Fruit fly (Drosophila melanogaster) whole organism, embryonic: Measurements from ENCODE around the gene CG10311.

Experiments
- Asciz ChIP-seq: fragments of 200-800 bp; sonication (Bioruptor generic); optimal IDR thresholded peaks from 2 replicates; lab custom pipeline; 2017; ENCODE audit warnings: missing biosample characterization, mild to moderate bottlenecking, missing genetic modification characterization, missing genetic modification reagents
- Awh ChIP-seq: fragments of 200-800 bp; sonication (Bioruptor generic); IDR thresholded peaks from 2 replicates; pipeline ENCODE4, ENCODE4 v1.3.6; 2022; ENCODE audit warnings: missing biosample characterization, missing genetic modification characterization
- B-H1 ChIP-seq: fragments of 200-800 bp; sonication (Bioruptor generic); IDR thresholded peaks from 3 replicates; pipeline ENCODE4 v1.3.6; 2022; ENCODE audit warnings: missing biosample characterization, missing genetic modification characterization
- Blimp-1 ChIP-seq: fragments of 200-800 bp; sonication (Bioruptor generic); optimal IDR thresholded peaks from 3 replicates; lab custom pipeline; 2018; ENCODE audit warnings: missing biosample characterization, missing genetic modification characterization, mild to moderate bottlenecking, moderate library complexity, missing genetic modification reagents
- CG1024 ChIP-seq: fragments of 200-800 bp; sonication (Bioruptor generic); IDR thresholded peaks from 2 replicates; pipeline ENCODE4 v1.3.6; 2022; ENCODE audit warnings: missing biosample characterization, missing genetic modification characterization
- CG10431 ChIP-seq: fragments of 200-800 bp; sonication (Bioruptor generic); optimal IDR thresholded peaks from 3 replicates; lab custom pipeline; 2018; ENCODE audit warnings: missing biosample characterization, mild to moderate bottlenecking, missing genetic modification characterization
- CG10654 ChIP-seq: fragments of 200-800 bp; sonication (Bioruptor generic); optimal IDR thresholded peaks from 2 replicates; lab custom pipeline; 2016; ENCODE audit warnings: missing biosample characterization, missing genetic modification characterization
- CG14014 ChIP-seq: fragments of 200-800 bp; sonication (Bioruptor generic); IDR thresholded peaks from 2 replicates; pipeline ENCODE4 v1.3.6; 2022; ENCODE audit warnings: missing biosample characterization, missing genetic modification characterization
- CG14710 ChIP-seq: fragments of 200-800 bp; sonication (Bioruptor generic); optimal IDR thresholded peaks from 3 replicates; lab custom pipeline; 2019; ENCODE audit warnings: missing biosample characterization, mild to moderate bottlenecking, missing genetic modification characterization, moderate library complexity
- CG14860 ChIP-seq: fragments of 200-800 bp; sonication (Bioruptor generic); IDR thresholded peaks from 3 replicates; pipeline ENCODE4 v1.3.6; 2022; ENCODE audit warnings: missing biosample characterization, missing genetic modification characterization; ENCODE audit not compliant: partially characterized antibody
- CG1529 ChIP-seq: fragments of 200-800 bp; sonication (Bioruptor generic); optimal IDR thresholded peaks from 3 replicates; lab custom pipeline; 2018; ENCODE audit warnings: missing biosample characterization, missing genetic modification characterization
- CG17186 ChIP-seq: fragments of 200-800 bp; sonication (Bioruptor generic); optimal IDR thresholded peaks from 3 replicates; lab custom pipeline; 2017; ENCODE audit warnings: missing biosample characterization, missing genetic modification reagents, missing genetic modification characterization
- CG17829 ChIP-seq: fragments of 200-800 bp; optimal IDR thresholded peaks from 2 replicates; lab custom pipeline; 2019; ENCODE audit warnings: missing biosample characterization, mild to moderate bottlenecking, missing genetic modification characterization, moderate library complexity
- CG3407 ChIP-seq: fragments of 200-800 bp; sonication (Bioruptor generic); optimal IDR thresholded peaks from 2 replicates; lab custom pipeline; 2018; ENCODE audit warnings: missing biosample characterization, mild to moderate bottlenecking, missing genetic modification characterization
- CG34422 ChIP-seq: fragments of 200-800 bp; sonication (Bioruptor generic); IDR thresholded peaks from 3 replicates; pipeline ENCODE4 v1.3.6; 2022; ENCODE audit warnings: missing biosample characterization, missing genetic modification characterization
- CG4360 ChIP-seq: fragments of 200-800 bp; sonication (Bioruptor generic); IDR thresholded peaks from 2 replicates; pipeline ENCODE4 v1.3.6; 2022; ENCODE audit warnings: missing biosample characterization, missing genetic modification characterization
- CG7987 ChIP-seq: fragments of 200-800 bp; sonication (Bioruptor generic); optimal IDR thresholded peaks from 2 replicates; lab custom pipeline; 2018; ENCODE audit warnings: missing biosample characterization, mild to moderate bottlenecking, missing genetic modification characterization, moderate library complexity
- CG8089 ChIP-seq: fragments of 200-800 bp; sonication (Bioruptor generic); optimal IDR thresholded peaks from 3 replicates; lab custom pipeline; 2016; ENCODE audit warnings: missing biosample characterization, missing genetic modification characterization
- CG9215 ChIP-seq: fragments of 200-800 bp; sonication (Bioruptor generic); IDR thresholded peaks from 2 replicates; pipeline ENCODE4 v1.3.6; 2022; ENCODE audit warnings: missing biosample characterization, missing genetic modification characterization
- CG9609 ChIP-seq: fragments of 200-800 bp; sonication (Bioruptor generic); optimal IDR thresholded peaks from 3 replicates; lab custom pipeline; 2016; ENCODE audit warnings: missing biosample characterization, missing genetic modification characterization
- CG9797 ChIP-seq: fragments of 200-800 bp; sonication (Bioruptor generic); optimal IDR thresholded peaks from 3 replicates; lab custom pipeline; 2018; ENCODE audit warnings: missing biosample characterization, mild to moderate bottlenecking, missing genetic modification characterization
- CG9932 ChIP-seq: fragments of 200-800 bp; sonication (Bioruptor generic); IDR thresholded peaks from 2 replicates; pipeline ENCODE4 v1.3.6; 2022; ENCODE audit warnings: missing biosample characterization, missing genetic modification characterization
- D19B ChIP-seq: fragments of 200-800 bp; sonication (Bioruptor generic); optimal IDR thresholded peaks from 2 replicates; lab custom pipeline; 2017; ENCODE audit warnings: missing biosample characterization, mild to moderate bottlenecking, missing genetic modification characterization
- Dref ChIP-seq: fragments of 200-800 bp; sonication (Bioruptor generic); IDR thresholded peaks from 2 replicates; pipeline ENCODE4 v1.3.6; 2022; ENCODE audit warnings: missing biosample characterization, missing genetic modification characterization
- H15 ChIP-seq: fragments of 200-800 bp; sonication (Bioruptor generic); IDR thresholded peaks from 3 replicates; pipeline ENCODE4 v1.3.6; 2022; ENCODE audit warnings: missing biosample characterization, missing genetic modification characterization
- Hr78 ChIP-seq, 2 experiments: fragments of 200-800 bp in 1 of 2; fragments of >200 bp in 1 of 2; sonication (Bioruptor generic) in 1 of 2; optimal IDR thresholded peaks; 2 replicates each; lab custom pipeline; 2017 to 2019; ENCODE audit warnings: missing biosample characterization in 2 of 2, missing genetic modification characterization in 2 of 2, mild to moderate bottlenecking in 1 of 2, moderate library complexity in 1 of 2
- Jarid2 ChIP-seq: fragments of 200-800 bp; sonication (Bioruptor generic); optimal IDR thresholded peaks from 3 replicates; lab custom pipeline; 2017; ENCODE audit warnings: mild to moderate bottlenecking, missing biosample characterization, missing genetic modification reagents, missing genetic modification characterization
- Meics ChIP-seq: fragments of 200-800 bp; sonication (Bioruptor generic); optimal IDR thresholded peaks from 2 replicates; lab custom pipeline; 2017; ENCODE audit warnings: missing biosample characterization, mild to moderate bottlenecking, missing genetic modification characterization
- Nf-YC ChIP-seq: fragments of 200-800 bp; optimal IDR thresholded peaks from 3 replicates; lab custom pipeline; 2019; ENCODE audit warnings: missing biosample characterization, mild to moderate bottlenecking, missing genetic modification characterization, moderate library complexity
- Six4 ChIP-seq: fragments of 200-800 bp; sonication (Bioruptor generic); optimal IDR thresholded peaks from 2 replicates; lab custom pipeline; 2016; ENCODE audit warnings: missing biosample characterization, missing genetic modification characterization
- Spps ChIP-seq: fragments of 200-800 bp; sonication (Bioruptor generic); optimal IDR thresholded peaks from 2 replicates; lab custom pipeline; 2018; ENCODE audit warnings: missing biosample characterization, mild to moderate bottlenecking, missing genetic modification characterization
- ase ChIP-seq: fragments of 200-800 bp; sonication (Bioruptor generic); IDR thresholded peaks from 3 replicates; pipeline ENCODE4 v1.3.6; 2022; ENCODE audit warnings: missing biosample characterization, missing genetic modification characterization
- ato ChIP-seq: fragments of 200-800 bp; sonication (Bioruptor generic); IDR thresholded peaks from 2 replicates; pipeline ENCODE4 v1.3.6; 2022; ENCODE audit warnings: missing biosample characterization, missing genetic modification characterization; ENCODE audit not compliant: partially characterized antibody
- cg ChIP-seq: fragments of 200-800 bp; sonication (Bioruptor generic); optimal IDR thresholded peaks from 3 replicates; lab custom pipeline; 2019; ENCODE audit warnings: missing biosample characterization, mild to moderate bottlenecking, missing genetic modification characterization, moderate library complexity
- corto ChIP-seq: fragments of 200-800 bp; sonication (Bioruptor generic); optimal IDR thresholded peaks from 2 replicates; lab custom pipeline; 2016; ENCODE audit warnings: missing biosample characterization, mild to moderate bottlenecking, missing genetic modification characterization, moderate library complexity
- dm ChIP-seq: fragments of 200-800 bp; sonication (Bioruptor generic); optimal IDR thresholded peaks from 3 replicates; lab custom pipeline; 2016; ENCODE audit warnings: missing biosample characterization, missing genetic modification characterization
- emc ChIP-seq: fragments of 200-800 bp; sonication (Bioruptor generic); optimal IDR thresholded peaks from 2 replicates; lab custom pipeline; 2016; ENCODE audit warnings: missing biosample characterization, missing genetic modification characterization
- gro ChIP-seq: fragments of 200-800 bp; sonication (Bioruptor generic); optimal IDR thresholded peaks from 2 replicates; lab custom pipeline; 2016; ENCODE audit warnings: missing biosample characterization, missing genetic modification characterization
- gsb ChIP-seq: fragments of 200-800 bp; sonication (Bioruptor generic); IDR thresholded peaks from 2 replicates; pipeline ENCODE4 v1.3.6; 2022; ENCODE audit warnings: missing biosample characterization, missing genetic modification characterization
- gt ChIP-seq: fragments of 200-800 bp; sonication (Bioruptor generic); IDR thresholded peaks from 2 replicates; pipeline ENCODE4 v1.3.6; 2022; ENCODE audit warnings: missing biosample characterization, missing genetic modification characterization
- insv ChIP-seq, 2 experiments: fragments of 200-800 bp; sonication (Bioruptor generic); optimal IDR thresholded peaks; 3 replicates each; lab custom pipeline; 2016 to 2018; ENCODE audit warnings: missing biosample characterization in 2 of 2, missing genetic modification characterization in 2 of 2
- jing ChIP-seq: fragments of 200-800 bp; sonication (Bioruptor generic); optimal IDR thresholded peaks from 2 replicates; lab custom pipeline; 2018; ENCODE audit warnings: missing biosample characterization, mild to moderate bottlenecking, missing genetic modification characterization
- maf-S ChIP-seq: fragments of 200-800 bp; sonication (Bioruptor generic); optimal IDR thresholded peaks from 2 replicates; lab custom pipeline; 2016; ENCODE audit warnings: missing biosample characterization, missing genetic modification characterization
- pb ChIP-seq: fragments of 200-800 bp; sonication (Bioruptor generic); optimal IDR thresholded peaks from 3 replicates; lab custom pipeline; 2016; ENCODE audit warnings: missing biosample characterization, missing genetic modification characterization
- slp2 ChIP-seq: fragments of 200-800 bp; sonication (Bioruptor generic); optimal IDR thresholded peaks from 2 replicates; lab custom pipeline; 2016; ENCODE audit warnings: missing biosample characterization, missing genetic modification characterization
- tll ChIP-seq, 2 experiments: fragments of 200-800 bp in 1 of 2; fragments of >200 bp in 1 of 2; sonication (Bioruptor generic) in 1 of 2; optimal IDR thresholded peaks; 2 replicates each; lab custom pipeline; 2017 to 2019; ENCODE audit warnings: missing biosample characterization in 2 of 2, missing genetic modification characterization in 2 of 2, mild to moderate bottlenecking in 1 of 2, moderate library complexity in 1 of 2
- tna ChIP-seq: fragments of 200-800 bp; sonication (Bioruptor generic); IDR thresholded peaks from 2 replicates; pipeline ENCODE4 v1.3.6; 2022; ENCODE audit warnings: missing biosample characterization, missing genetic modification characterization; ENCODE audit not compliant: partially characterized antibody
- trh ChIP-seq: fragments of 200-800 bp; sonication (Bioruptor generic); optimal IDR thresholded peaks from 2 replicates; lab custom pipeline; 2016; ENCODE audit warnings: missing biosample characterization, missing genetic modification characterization
- ttk ChIP-seq: fragments of 200-800 bp; sonication (Bioruptor generic); IDR thresholded peaks from 2 replicates; pipeline ENCODE4 v2.1.2; 2022; ENCODE audit warnings: missing biosample characterization, missing genetic modification characterization
- vvl ChIP-seq: fragments of 200-800 bp; sonication (Bioruptor generic); IDR thresholded peaks from 2 replicates; pipeline ENCODE4 v1.3.6; 2022; ENCODE audit warnings: missing biosample characterization, missing genetic modification characterization

The CG10311 gene

DNA sequence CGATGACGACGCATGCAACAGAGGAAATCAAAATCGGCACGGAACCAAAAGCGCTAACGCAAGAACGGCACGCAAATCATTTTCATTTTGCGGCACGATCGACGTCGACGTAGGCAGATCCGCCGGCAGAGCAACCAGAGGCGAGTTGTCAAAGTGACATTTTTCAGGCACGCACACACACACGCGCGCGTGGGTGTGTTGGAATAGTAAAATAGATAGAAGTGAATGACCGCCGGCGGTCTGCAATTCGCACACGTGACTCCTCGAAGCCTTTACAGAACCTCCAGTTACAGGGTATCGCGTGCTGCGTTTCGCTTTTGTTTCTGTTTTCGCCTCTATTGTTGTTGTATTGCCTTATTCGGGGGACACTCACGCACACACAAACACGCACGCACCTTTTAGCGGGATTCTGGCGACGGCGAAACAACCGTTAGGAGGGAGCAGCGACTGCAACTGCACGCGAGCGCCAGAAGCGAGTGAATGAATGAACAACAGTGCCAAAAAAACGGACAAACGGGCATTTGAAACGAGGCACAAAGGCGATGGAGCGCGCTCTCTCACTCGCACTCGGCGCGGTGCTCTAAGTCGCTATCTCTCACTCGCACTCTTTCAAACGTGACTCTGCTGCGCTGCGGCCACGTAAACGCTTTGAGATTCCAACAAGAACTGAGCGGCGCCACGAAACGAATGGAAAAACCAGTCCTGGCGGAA is 46.4 kb upstream of the CG10311 start, which contains the start of gene ss:
TSS of gene ss (minus strand) at position 668 of the 711 bp plus-strand sequence.
- no peak for TF ChIP-seq CG17829 (tag; lab: Kevin White, UChicago)
- TF ChIP-seq Meics (GFP tag; lab: Kevin White, UChicago), result no peak
- no peak for TF ChIP-seq CG9215
- TF ChIP-seq CG1529 (GFP tag; lab: Kevin White, UChicago), result no peak
- TF ChIP-seq slp2, result no peak
- TF ChIP-seq CG4360, result peak; percentile 65
- TF ChIP-seq tna (GFP tag; lab: Robert Waterston, UW), result 0 out of 2 replicates have a peak, but pooled peaks have one; percentile 9
- no peak for TF ChIP-seq CG7987 (GFP tag; lab: Kevin White, UChicago)
- no peak for TF ChIP-seq emc (GFP tag; lab: Kevin White, UChicago)
- no peak for TF ChIP-seq Asciz (GFP tag; lab: Kevin White, UChicago)
- no peak for TF ChIP-seq Blimp-1 (GFP tag; lab: Kevin White, UChicago)
- TF ChIP-seq gsb, result no peak
- TF ChIP-seq ase (GFP tag; lab: Robert Waterston, UW), result no peak
- TF ChIP-seq CG9932 (GFP tag; lab: Robert Waterston, UW), result 0 out of 2 replicates have a peak, but pooled peaks have one; percentile 9
- TF ChIP-seq CG14860, result 0 out of 3 replicates have a peak, but pooled peaks have one; percentile 32
- TF ChIP-seq vvl (GFP tag; lab: Robert Waterston, UW), result no peak
- TF ChIP-seq pb (GFP tag; lab: Kevin White, UChicago), result no peak
- no peak for TF ChIP-seq jing
- TF ChIP-seq B-H1 (GFP tag; lab: Robert Waterston, UW), result no peak
- no peak for TF ChIP-seq Dref (GFP tag; lab: Robert Waterston, UW)
- no peak for TF ChIP-seq CG14710
- TF ChIP-seq Hr78 (GFP tag; optimal IDR thresholded peaks at IDR 0.05; lab: Kevin White, UChicago), result no peak
- TF ChIP-seq CG9609 (GFP tag; lab: Kevin White, UChicago), result no peak
- TF ChIP-seq corto (GFP tag; lab: Kevin White, UChicago), result no peak
- no peak for TF ChIP-seq CG9797 (GFP tag; lab: Kevin White, UChicago)
- TF ChIP-seq gro (GFP tag; lab: Kevin White, UChicago), result no peak
- no peak for TF ChIP-seq trh (GFP tag; lab: Kevin White, UChicago)
- TF ChIP-seq gt (GFP tag; lab: Robert Waterston, UW), result no peak
- TF ChIP-seq ato, result no peak
- no peak for TF ChIP-seq cg (GFP tag; lab: Kevin White, UChicago)
- TF ChIP-seq insv (GFP tag; optimal IDR thresholded peaks at IDR 0.05; lab: Kevin White, UChicago), result peak in 1 of 2 experiments; percentile 86
- TF ChIP-seq CG10654 (GFP tag; lab: Kevin White, UChicago), result no peak
- TF ChIP-seq dm (GFP tag; lab: Kevin White, UChicago), result peak; percentile 6
- peak; percentile 67 for TF ChIP-seq Jarid2
- no peak for TF ChIP-seq CG10431
- TF ChIP-seq maf-S (GFP tag; lab: Kevin White, UChicago), result no peak
- no peak for TF ChIP-seq CG1024 (GFP tag; lab: Robert Waterston, UW)
- peak; percentile 9 to 51 for TF ChIP-seq tll (GFP tag; optimal IDR thresholded peaks at IDR 0.05; lab: Kevin White, UChicago)
- no peak for TF ChIP-seq CG14014 (GFP tag; lab: Robert Waterston, UW)
- no peak for TF ChIP-seq CG8089
- TF ChIP-seq H15 (GFP tag; lab: Robert Waterston, UW), result no peak
- TF ChIP-seq D19B (GFP tag; lab: Kevin White, UChicago), result no peak
- no peak for TF ChIP-seq ttk (GFP tag; lab: Robert Waterston, UW)
- TF ChIP-seq CG3407, result no peak
- no peak for TF ChIP-seq CG17186 (GFP tag; lab: Kevin White, UChicago)
- no peak for TF ChIP-seq CG34422
- no peak for TF ChIP-seq Six4 (GFP tag; lab: Kevin White, UChicago)
- TF ChIP-seq Spps, result no peak
- no peak for TF ChIP-seq Awh (GFP tag; lab: Robert Waterston, UW)
- no peak for TF ChIP-seq Nf-YC (tag; lab: Kevin White, UChicago)
